Fruit fly (Drosophila melanogaster): Measurements from ENCODE around the gene CG13258.

Gene CG13258

dm6 chr2L:16263723-16264122, 29.1 kb downstream of the CG13258 start:
- TF ChIP-seq CG17806 (tag; optimal IDR thresholded peaks at IDR 0.05) (no peak), CG13204 (GFP tag; optimal IDR thresholded peaks at IDR 0.05) (no peak), fd96Ca (GFP tag; IDR thresholded peaks at IDR 0.05) (no peak), rn (GFP tag; IDR thresholded peaks at IDR 0.05) (no peak), Pif1A (GFP tag; optimal IDR thresholded peaks at IDR 0.05) (no peak)

- TF ChIP-seq CG8301 (tag; optimal IDR thresholded peaks at IDR 0.05) (no peak), Pif1B (GFP tag; optimal IDR thresholded peaks at IDR 0.05) (no peak), Snoo (tag; optimal IDR thresholded peaks at IDR 0.05) (no peak)
Observed at dm6 chr2L:16261576-16262217, 31.1 kb downstream of the CG13258 start, which contains the start of the genes twe and CG4935. Gene twe, minus strand, starts transcription at chr2L:16261877. Gene CG4935, plus strand, starts transcription at chr2L:16262141.

- TF ChIP-seq CG8159 (tag; optimal IDR thresholded peaks at IDR 0.05) = peak; percentile 81
- TF ChIP-seq EcR (GFP tag; optimal IDR thresholded peaks at IDR 0.05) = no peak
- peak; percentile 10 for TF ChIP-seq gl (tag; optimal IDR thresholded peaks at IDR 0.05)
- TF ChIP-seq CG32121 (GFP tag; IDR thresholded peaks at IDR 0.05) = peak; percentile 87
- TF ChIP-seq rn (GFP tag; IDR thresholded peaks at IDR 0.05) = no peak; the same call in 1 of the 2 replicates
- peak; percentile 47 for TF ChIP-seq Pif1B (GFP tag; optimal IDR thresholded peaks at IDR 0.05)
- no peak for TF ChIP-seq CG10348 (GFP tag; IDR thresholded peaks at IDR 0.05)
- TF ChIP-seq D1 (tag; optimal IDR thresholded peaks at IDR 0.05) = peak; percentile 4
- no peak for TF ChIP-seq fd96Ca (GFP tag; IDR thresholded peaks at IDR 0.05)
- peak; percentile 78; the same call in 1 of the 2 replicates for TF ChIP-seq Ets98B (GFP tag; IDR thresholded peaks at IDR 0.05)
- TF ChIP-seq CG9948 (tag; optimal IDR thresholded peaks at IDR 0.05) = peak; percentile 71
- peak; percentile 85 for TF ChIP-seq CG12605 (GFP tag; IDR thresholded peaks at IDR 0.05)
- peak; percentile 72 for TF ChIP-seq CG34367 (tag; optimal IDR thresholded peaks at IDR 0.05)
- peak; percentile 91 for TF ChIP-seq CG4496 (GFP tag; IDR thresholded peaks at IDR 0.05)
- no peak for TF ChIP-seq CG13204 (GFP tag; optimal IDR thresholded peaks at IDR 0.05)
- peak; percentile 75 for TF ChIP-seq CG17806 (tag; optimal IDR thresholded peaks at IDR 0.05)
- peak; percentile 79 for TF ChIP-seq CG15710 (tag; optimal IDR thresholded peaks at IDR 0.05)
- TF ChIP-seq Snoo (tag; optimal IDR thresholded peaks at IDR 0.05) = peak; percentile 57
- TF ChIP-seq CG14655 (GFP tag; optimal IDR thresholded peaks at IDR 0.05) = no peak
- peak; percentile 67 for TF ChIP-seq CG8301 (tag; optimal IDR thresholded peaks at IDR 0.05)
- TF ChIP-seq Pif1A (GFP tag; optimal IDR thresholded peaks at IDR 0.05) = peak; percentile 68
Observed at dm6 chr2L:16257227-16258071, 35.4 kb downstream of the CG13258 start, which contains the start of the genes PRL-1 and EndoGI. Gene PRL-1, minus strand, starts transcription at chr2L:16257606. Gene EndoGI, plus strand, starts transcription at chr2L:16257688.

dm6 chr2L:16256118-16256435, 36.7 kb downstream of the CG13258 start:
- TF ChIP-seq CG9948 (tag; optimal IDR thresholded peaks at IDR 0.05) (no peak), fd96Ca (GFP tag; IDR thresholded peaks at IDR 0.05) (no peak)

dm6 chr2L:16255232-16256117, 37.4 kb downstream of the CG13258 start:
- TF ChIP-seq CG32121 (GFP tag; IDR thresholded peaks at IDR 0.05) (no peak), CG9948 (tag; optimal IDR thresholded peaks at IDR 0.05) (no peak), CG8159 (tag; optimal IDR thresholded peaks at IDR 0.05) (peak; percentile 24), CG14655 (GFP tag; optimal IDR thresholded peaks at IDR 0.05) (no peak), CG10348 (GFP tag; IDR thresholded peaks at IDR 0.05) (no peak), Pif1B (GFP tag; optimal IDR thresholded peaks at IDR 0.05) (no peak), CG4496 (GFP tag; IDR thresholded peaks at IDR 0.05) (no peak), Snoo (tag; optimal IDR thresholded peaks at IDR 0.05) (no peak), CG15710 (tag; optimal IDR thresholded peaks at IDR 0.05) (peak; percentile 12), CG8301 (tag; optimal IDR thresholded peaks at IDR 0.05) (no peak), CG13204 (GFP tag; optimal IDR thresholded peaks at IDR 0.05) (peak; percentile 13), CG12605 (GFP tag; IDR thresholded peaks at IDR 0.05) (no peak), D1 (tag; optimal IDR thresholded peaks at IDR 0.05) (no peak), Ets98B (GFP tag; IDR thresholded peaks at IDR 0.05) (no peak), gl (tag; optimal IDR thresholded peaks at IDR 0.05) (peak; percentile 50), EcR (GFP tag; optimal IDR thresholded peaks at IDR 0.05) (peak; percentile 98), CG17806 (tag; optimal IDR thresholded peaks at IDR 0.05) (no peak), rn (GFP tag; IDR thresholded peaks at IDR 0.05) (no peak), CG34367 (tag; optimal IDR thresholded peaks at IDR 0.05) (peak; percentile 34), fd96Ca (GFP tag; IDR thresholded peaks at IDR 0.05) (no peak), Pif1A (GFP tag; optimal IDR thresholded peaks at IDR 0.05) (no peak)

All from whole organism, pupa.